Comparison of ENCODE assay signal across 1 fruit fly cellular context in the genomic region with DNA sequence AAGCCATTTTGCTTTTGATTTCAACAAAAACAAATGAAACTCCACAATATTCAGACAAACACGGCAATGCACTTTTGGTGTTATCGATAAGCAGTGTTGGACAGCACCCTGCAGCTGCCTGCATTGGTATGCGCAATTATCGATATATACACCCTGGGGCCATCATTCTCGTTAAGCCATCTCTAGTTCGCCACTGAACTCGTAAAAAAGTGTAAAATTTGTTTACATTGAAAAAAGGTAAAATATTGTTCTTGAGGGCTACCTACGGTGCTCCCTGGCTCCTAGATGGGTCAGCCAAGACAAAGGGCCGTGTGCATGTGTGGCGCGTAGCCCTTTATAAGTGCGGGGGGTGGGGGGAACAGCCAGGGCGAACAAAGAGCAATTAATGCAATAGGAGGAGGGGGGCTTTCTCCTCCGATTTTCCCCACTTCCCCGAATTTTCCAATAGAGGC.
TF ChIP-seq lines count a peak whose summit lies in the region.

Gene CG13603 (minus strand): TSS at position 91 of the 452 bp plus-strand sequence.
Gene CG5902 (plus strand): TSS at position 164 of the 452 bp plus-strand sequence.

TF ChIP-seq in whole organism, embryonic, 481 proteins besides CTCF, POLR2A, EP300 and RAD21 (continued from another document):
- peak in 1 of 2 experiments; percentile 17 for TF ChIP-seq bsh (GFP tag; optimal IDR thresholded peaks at IDR 0.05; lab: Kevin White, UChicago)
- no peak for TF ChIP-seq CG1529 (GFP tag; optimal IDR thresholded peaks at IDR 0.05; lab: Kevin White, UChicago)
- TF ChIP-seq Aef1 (GFP tag; IDR thresholded peaks at IDR 0.05; lab: Robert Waterston, UW): peak; percentile 13; the same call in 2 of the 3 replicates
- peak; percentile 61 for TF ChIP-seq tin (GFP tag; optimal IDR thresholded peaks at IDR 0.05; lab: Kevin White, UChicago)
- no peak for TF ChIP-seq trh (GFP tag; optimal IDR thresholded peaks at IDR 0.05; lab: Kevin White, UChicago)
- TF ChIP-seq CG9876 (GFP tag; optimal IDR thresholded peaks at IDR 0.05; lab: Kevin White, UChicago): peak; percentile 4
- TF ChIP-seq bab2 (GFP tag; optimal IDR thresholded peaks at IDR 0.05; lab: Kevin White, UChicago): peak; percentile 26
- no peak for TF ChIP-seq CG6765 (GFP tag; optimal IDR thresholded peaks at IDR 0.05; lab: Kevin White, UChicago)
- no peak for TF ChIP-seq Taf1 (GFP tag; IDR thresholded peaks at IDR 0.05; lab: Robert Waterston, UW)
- peak; percentile 53 for TF ChIP-seq Elba2 (GFP tag; optimal IDR thresholded peaks at IDR 0.05; lab: Kevin White, UChicago)
- TF ChIP-seq lab (GFP tag; optimal IDR thresholded peaks at IDR 0.05; lab: Kevin White, UChicago): no peak
- no peak for TF ChIP-seq fd3F (GFP tag; optimal IDR thresholded peaks at IDR 0.05; lab: Kevin White, UChicago)
- peak; percentile 60 for TF ChIP-seq HmgD (GFP tag; optimal IDR thresholded peaks at IDR 0.05; lab: Kevin White, UChicago)
- TF ChIP-seq CG33557 (GFP tag; optimal IDR thresholded peaks at IDR 0.05; lab: Kevin White, UChicago): no peak
- TF ChIP-seq Ada2b (GFP tag; IDR thresholded peaks at IDR 0.05; lab: Robert Waterston, UW): no peak
- no peak for TF ChIP-seq CG9437 (GFP tag; optimal IDR thresholded peaks at IDR 0.05; lab: Kevin White, UChicago)
- TF ChIP-seq CG12744 (GFP tag; optimal IDR thresholded peaks at IDR 0.05; lab: Kevin White, UChicago): no peak
- TF ChIP-seq corto (GFP tag; optimal IDR thresholded peaks at IDR 0.05; lab: Kevin White, UChicago): no peak
- TF ChIP-seq exex (tag; optimal IDR thresholded peaks at IDR 0.05; lab: Kevin White, UChicago): no peak
- no peak for TF ChIP-seq CG1602 (GFP tag; optimal IDR thresholded peaks at IDR 0.05; lab: Kevin White, UChicago)
- peak; percentile 77 for TF ChIP-seq zen2 (GFP tag; IDR thresholded peaks at IDR 0.05; lab: Robert Waterston, UW; ENCODE audit: partially characterized antibody)
- TF ChIP-seq lola (GFP tag; optimal IDR thresholded peaks at IDR 0.05; lab: Kevin White, UChicago): no peak
- no peak for TF ChIP-seq CG7556 (GFP tag; optimal IDR thresholded peaks at IDR 0.05; lab: Kevin White, UChicago)
- no peak for TF ChIP-seq CG8765 (GFP tag; IDR thresholded peaks at IDR 0.05; lab: Robert Waterston, UW)
- peak; percentile 64 for TF ChIP-seq Camta (GFP tag; optimal IDR thresholded peaks at IDR 0.05; lab: Kevin White, UChicago)
- 0 out of 2 replicates have a peak, but pooled peaks have one; percentile 8 for TF ChIP-seq peb (GFP tag; IDR thresholded peaks at IDR 0.05; lab: Robert Waterston, UW)
- no peak for TF ChIP-seq Fer3 (tag; optimal IDR thresholded peaks at IDR 0.05; lab: Kevin White, UChicago)
- TF ChIP-seq BEAF-32 (GFP tag; optimal IDR thresholded peaks at IDR 0.05; lab: Kevin White, UChicago): peak; percentile 84
- peak; percentile 96 for TF ChIP-seq CG10267 (tag; optimal IDR thresholded peaks at IDR 0.05; lab: Kevin White, UChicago)
- no peak for TF ChIP-seq CG5953 (GFP tag; IDR thresholded peaks at IDR 0.05; lab: Robert Waterston, UW)
- no peak for TF ChIP-seq pnt (GFP tag; optimal IDR thresholded peaks at IDR 0.05; lab: Kevin White, UChicago)
- no peak for TF ChIP-seq sim (GFP tag; IDR thresholded peaks at IDR 0.05; lab: Robert Waterston, UW)
- no peak for TF ChIP-seq fd96Cb (tag; optimal IDR thresholded peaks at IDR 0.05; lab: Kevin White, UChicago)
- TF ChIP-seq CG7357 (GFP tag; IDR thresholded peaks at IDR 0.05; lab: Robert Waterston, UW): no peak
- TF ChIP-seq CG30020 (tag; optimal IDR thresholded peaks at IDR 0.05; lab: Kevin White, UChicago): peak; percentile 40
- TF ChIP-seq dysf (GFP tag; IDR thresholded peaks at IDR 0.05; lab: Robert Waterston, UW): 0 out of 3 replicates have a peak, but pooled peaks have one; percentile 12
- no peak for TF ChIP-seq CG6175 (GFP tag; IDR thresholded peaks at IDR 0.05; lab: Robert Waterston, UW)
- peak; percentile 18 for TF ChIP-seq CG4820 (GFP tag; optimal IDR thresholded peaks at IDR 0.05; lab: Kevin White, UChicago)
- TF ChIP-seq CG10959 (GFP tag; IDR thresholded peaks at IDR 0.05; lab: Robert Waterston, UW): no peak
- TF ChIP-seq bowl (GFP tag; IDR thresholded peaks at IDR 0.05; lab: Robert Waterston, UW): no peak
- no peak for TF ChIP-seq NC2α (GFP tag; optimal IDR thresholded peaks at IDR 0.05; lab: Kevin White, UChicago)
- no peak for TF ChIP-seq zfh2 (GFP tag; optimal IDR thresholded peaks at IDR 0.05; lab: Kevin White, UChicago)
- TF ChIP-seq CG5245 (GFP tag; optimal IDR thresholded peaks at IDR 0.05; lab: Kevin White, UChicago): peak; percentile 26
- no peak for TF ChIP-seq ap (GFP tag; IDR thresholded peaks at IDR 0.05; lab: Robert Waterston, UW)
- TF ChIP-seq esg (GFP tag; conservative IDR thresholded peaks at IDR 0.05; lab: Robert Waterston, UW): no peak; the same call in 1 of the 2 replicates
- no peak for TF ChIP-seq bigmax (GFP tag; optimal IDR thresholded peaks at IDR 0.05; lab: Kevin White, UChicago)
- peak in 1 of 3 experiments; percentile 47 for TF ChIP-seq Stat92E (GFP tag; optimal IDR thresholded peaks at IDR 0.05; lab: Kevin White, UChicago)
- TF ChIP-seq CG2875 (GFP tag; optimal IDR thresholded peaks at IDR 0.05; lab: Kevin White, UChicago): no peak
- TF ChIP-seq abd-A (tag; optimal IDR thresholded peaks at IDR 0.05; lab: Kevin White, UChicago): no peak
- TF ChIP-seq Six4 (GFP tag; optimal IDR thresholded peaks at IDR 0.05; lab: Kevin White, UChicago): no peak
- TF ChIP-seq yki (optimal IDR thresholded peaks at IDR 0.05; lab: Kevin White, UChicago): no peak
- peak; percentile 79; the same call in 2 of the 3 replicates for TF ChIP-seq mld (GFP tag; IDR thresholded peaks at IDR 0.05; lab: Robert Waterston, UW; ENCODE audit: partially characterized antibody)
- TF ChIP-seq CG13296 (GFP tag; optimal IDR thresholded peaks at IDR 0.05; lab: Kevin White, UChicago): no peak
- peak; percentile 50 for TF ChIP-seq CG9797 (GFP tag; optimal IDR thresholded peaks at IDR 0.05; lab: Kevin White, UChicago)
- no peak for TF ChIP-seq CG18476 (GFP tag; optimal IDR thresholded peaks at IDR 0.05; lab: Kevin White, UChicago)
